Fruit fly (Drosophila melanogaster) whole organism, embryonic: ENCODE measurements around the gene Cyp310a1.

Experiments
- Abd-B ChIP-seq: fragments of 200-800 bp; sonication (Bioruptor generic); optimal IDR thresholded peaks from 2 replicates; lab custom pipeline; 2018; ENCODE audit warnings: missing biosample characterization, mild to moderate bottlenecking, missing genetic modification characterization, moderate library complexity
- CG10462 ChIP-seq: fragments of 200-800 bp; sonication (Bioruptor generic); optimal IDR thresholded peaks from 2 replicates; lab custom pipeline; 2016; ENCODE audit warnings: missing biosample characterization, missing genetic modification characterization
- CG12744 ChIP-seq: fragments of 200-800 bp; sonication (Bioruptor generic); optimal IDR thresholded peaks from 2 replicates; lab custom pipeline; 2016; ENCODE audit warnings: missing biosample characterization, missing genetic modification characterization
- CG13775 ChIP-seq: fragments of 200-800 bp; sonication (Bioruptor generic); optimal IDR thresholded peaks from 3 replicates; lab custom pipeline; 2017; ENCODE audit warnings: missing biosample characterization, mild to moderate bottlenecking, missing genetic modification characterization
- CG14965 ChIP-seq: fragments of 200-800 bp; sonication (Bioruptor generic); optimal IDR thresholded peaks from 2 replicates; lab custom pipeline; 2016; ENCODE audit warnings: missing biosample characterization, missing genetic modification characterization, borderline replicate concordance
- CG1602 ChIP-seq: fragments of 200-800 bp; sonication (Bioruptor generic); optimal IDR thresholded peaks from 3 replicates; lab custom pipeline; 2016; ENCODE audit warnings: missing biosample characterization, missing genetic modification characterization
- CG1647 ChIP-seq: fragments of 200-800 bp; sonication (Bioruptor generic); optimal IDR thresholded peaks from 3 replicates; lab custom pipeline; 2016; ENCODE audit warnings: missing biosample characterization, missing genetic modification characterization
- CG18764 ChIP-seq: fragments of 200-800 bp; sonication (Bioruptor generic); optimal IDR thresholded peaks from 3 replicates; lab custom pipeline; 2016; ENCODE audit warnings: missing biosample characterization, missing genetic modification characterization
- CG2120 ChIP-seq: fragments of 200-800 bp; sonication (Bioruptor generic); optimal IDR thresholded peaks from 3 replicates; lab custom pipeline; 2016; ENCODE audit warnings: missing biosample characterization, missing genetic modification characterization
- CG2889 ChIP-seq: fragments of 200-800 bp; sonication (Bioruptor generic); IDR thresholded peaks from 3 replicates; pipeline ENCODE4 v1.3.6; 2022; ENCODE audit warnings: missing biosample characterization, missing genetic modification characterization
- CG31441 ChIP-seq: fragments of 200-800 bp; sonication (Bioruptor generic); IDR thresholded peaks from 2 replicates; pipeline ENCODE4 v1.3.6; 2022; ENCODE audit warnings: missing biosample characterization, missing genetic modification characterization
- CG32772 ChIP-seq: fragments of 200-800 bp; sonication (Bioruptor generic); IDR thresholded peaks from 2 replicates; pipeline ENCODE4 v1.3.6; 2022; ENCODE audit warnings: missing biosample characterization, missing genetic modification characterization
- CG34422 ChIP-seq: fragments of 200-800 bp; sonication (Bioruptor generic); IDR thresholded peaks from 3 replicates; pipeline ENCODE4 v1.3.6; 2022; ENCODE audit warnings: missing biosample characterization, missing genetic modification characterization
- CG4282 ChIP-seq: fragments of 200-800 bp; sonication (Bioruptor generic); optimal IDR thresholded peaks from 2 replicates; lab custom pipeline; 2016; ENCODE audit warnings: missing biosample characterization, missing genetic modification characterization
- CG6854 ChIP-seq: fragments of 200-800 bp; sonication (Bioruptor generic); optimal IDR thresholded peaks from 3 replicates; lab custom pipeline; 2017; ENCODE audit warnings: missing biosample characterization, mild to moderate bottlenecking, missing genetic modification characterization
- CG8359 ChIP-seq: fragments of 200-800 bp; sonication (Bioruptor generic); optimal IDR thresholded peaks from 2 replicates; lab custom pipeline; 2017; ENCODE audit warnings: missing biosample characterization, mild to moderate bottlenecking, missing genetic modification characterization, borderline replicate concordance
- CG9727 ChIP-seq: fragments of 200-800 bp; sonication (Bioruptor generic); optimal IDR thresholded peaks from 3 replicates; lab custom pipeline; 2017; ENCODE audit warnings: missing biosample characterization, mild to moderate bottlenecking, missing genetic modification characterization
- D19A ChIP-seq: fragments of 200-800 bp; optimal IDR thresholded peaks from 3 replicates; lab custom pipeline; 2019; ENCODE audit warnings: missing biosample characterization, mild to moderate bottlenecking, missing genetic modification characterization, moderate library complexity
- Dref ChIP-seq: fragments of 200-800 bp; sonication (Bioruptor generic); IDR thresholded peaks from 2 replicates; pipeline ENCODE4 v1.3.6; 2022; ENCODE audit warnings: missing biosample characterization, missing genetic modification characterization
- E2f1 ChIP-seq: fragments of 200-800 bp; sonication (Bioruptor generic); IDR thresholded peaks from 2 replicates; pipeline ENCODE4 v1.3.6; 2022; ENCODE audit warnings: missing biosample characterization, missing genetic modification characterization
- Elba2 ChIP-seq: fragments of 200-800 bp; sonication (Bioruptor generic); optimal IDR thresholded peaks from 3 replicates; lab custom pipeline; 2016; ENCODE audit warnings: missing biosample characterization, missing genetic modification characterization
- GATAe ChIP-seq: fragments of 200-800 bp; sonication (Bioruptor generic); conservative IDR thresholded peaks from 2 replicates; pipeline ENCODE4 v1.3.6; 2022; ENCODE audit warnings: missing biosample characterization, missing genetic modification characterization
- Hey ChIP-seq: fragments of 200-800 bp; sonication (Bioruptor generic); optimal IDR thresholded peaks from 3 replicates; lab custom pipeline; 2018; ENCODE audit warnings: missing biosample characterization, mild to moderate bottlenecking, missing genetic modification characterization
- Hr51 ChIP-seq, 2 experiments: fragments of 200-800 bp; sonication (Bioruptor generic); optimal IDR thresholded peaks; 2 replicates in 1 of 2; 3 replicates in 1 of 2; lab custom pipeline; 2016 to 2018; ENCODE audit warnings: missing biosample characterization in 2 of 2, missing genetic modification characterization in 2 of 2, mild to moderate bottlenecking in 1 of 2, moderate library complexity in 1 of 2
- MESR4 ChIP-seq: fragments of 200-800 bp; sonication (Bioruptor generic); optimal IDR thresholded peaks from 2 replicates; lab custom pipeline; 2018; ENCODE audit warnings: missing biosample characterization, mild to moderate bottlenecking, missing genetic modification characterization, moderate library complexity
- Mad ChIP-seq: fragments of 200-800 bp; sonication (Bioruptor generic); optimal IDR thresholded peaks from 2 replicates; lab custom pipeline; 2016; ENCODE audit warnings: missing biosample characterization, missing genetic modification characterization
- Oli ChIP-seq: fragments of 200-800 bp; sonication (Bioruptor generic); optimal IDR thresholded peaks from 2 replicates; lab custom pipeline; 2018; ENCODE audit warnings: missing biosample characterization, mild to moderate bottlenecking, missing genetic modification characterization, moderate library complexity
- Ravus ChIP-seq: fragments of 200-800 bp; sonication (Bioruptor generic); IDR thresholded peaks from 2 replicates; pipeline ENCODE4 v1.3.6; 2022; ENCODE audit warnings: missing biosample characterization, missing genetic modification characterization
- Sox100B ChIP-seq: fragments of 200-800 bp; sonication (Bioruptor generic); optimal IDR thresholded peaks from 3 replicates; lab custom pipeline; 2018; ENCODE audit warnings: missing biosample characterization, mild to moderate bottlenecking, missing genetic modification characterization
- Vsx1 ChIP-seq: fragments of 200-800 bp; sonication (Bioruptor generic); optimal IDR thresholded peaks from 2 replicates; lab custom pipeline; 2017; ENCODE audit warnings: missing biosample characterization, mild to moderate bottlenecking, missing genetic modification characterization, missing genetic modification reagents
- ac ChIP-seq: fragments of 200-800 bp; sonication (Bioruptor generic); optimal IDR thresholded peaks from 3 replicates; lab custom pipeline; 2017; ENCODE audit warnings: missing biosample characterization, mild to moderate bottlenecking, missing genetic modification characterization
- al ChIP-seq: fragments of 200-800 bp; sonication (Bioruptor generic); IDR thresholded peaks from 2 replicates; pipeline ENCODE4 v1.3.6; 2022; ENCODE audit warnings: missing biosample characterization, missing genetic modification characterization
- aop ChIP-seq: fragments of 200-800 bp; sonication (Bioruptor generic); IDR thresholded peaks from 2 replicates; pipeline ENCODE4 v1.3.6; 2022; ENCODE audit warnings: missing biosample characterization, missing genetic modification characterization
- ara ChIP-seq: fragments of 200-800 bp; sonication (Bioruptor generic); IDR thresholded peaks from 2 replicates; pipeline ENCODE4 v1.3.6; 2022; ENCODE audit warnings: missing biosample characterization, missing genetic modification characterization
- bowl ChIP-seq: fragments of 200-800 bp; sonication (Bioruptor generic); IDR thresholded peaks from 2 replicates; pipeline ENCODE4 v1.3.6; 2022; ENCODE audit warnings: missing biosample characterization, missing genetic modification characterization
- corto ChIP-seq: fragments of 200-800 bp; sonication (Bioruptor generic); optimal IDR thresholded peaks from 2 replicates; lab custom pipeline; 2016; ENCODE audit warnings: missing biosample characterization, mild to moderate bottlenecking, missing genetic modification characterization, moderate library complexity
- dmrt99B ChIP-seq: fragments of 200-800 bp; sonication (Bioruptor generic); optimal IDR thresholded peaks from 2 replicates; lab custom pipeline; 2018; ENCODE audit warnings: missing biosample characterization, mild to moderate bottlenecking, missing genetic modification characterization, moderate library complexity
- ftz-f1 ChIP-seq: fragments of 200-800 bp; sonication (Bioruptor generic); optimal IDR thresholded peaks from 2 replicates; lab custom pipeline; 2016; ENCODE audit warnings: missing biosample characterization, missing genetic modification characterization
- gsb ChIP-seq: fragments of 200-800 bp; sonication (Bioruptor generic); IDR thresholded peaks from 2 replicates; pipeline ENCODE4 v1.3.6; 2022; ENCODE audit warnings: missing biosample characterization, missing genetic modification characterization
- lab ChIP-seq: fragments of 200-800 bp; sonication (Bioruptor generic); optimal IDR thresholded peaks from 3 replicates; lab custom pipeline; 2017; ENCODE audit warnings: missing biosample characterization, missing genetic modification characterization, mild to moderate bottlenecking, moderate library complexity, missing genetic modification reagents
- lmd ChIP-seq: fragments of 200-800 bp; sonication (Bioruptor generic); IDR thresholded peaks from 2 replicates; pipeline ENCODE4 v1.3.6; 2022; ENCODE audit warnings: missing biosample characterization, missing genetic modification characterization
- scrt ChIP-seq: fragments of 200-800 bp; sonication (Bioruptor generic); optimal IDR thresholded peaks from 2 replicates; lab custom pipeline; 2018; ENCODE audit warnings: missing biosample characterization, mild to moderate bottlenecking, missing genetic modification characterization, moderate library complexity
- seq ChIP-seq: fragments of 200-800 bp; sonication (Bioruptor generic); IDR thresholded peaks from 2 replicates; pipeline ENCODE4 v1.3.6; 2022; ENCODE audit warnings: missing biosample characterization, missing genetic modification characterization
- slbo ChIP-seq: fragments of 200-800 bp; sonication (Bioruptor generic); IDR thresholded peaks from 2 replicates; pipeline ENCODE4 v1.3.6; 2022; ENCODE audit warnings: missing biosample characterization, missing genetic modification characterization
- stwl ChIP-seq: fragments of 200-800 bp; sonication (Bioruptor generic); optimal IDR thresholded peaks from 3 replicates; lab custom pipeline; 2018; ENCODE audit warnings: missing biosample characterization, mild to moderate bottlenecking, missing genetic modification characterization, moderate library complexity
- tap ChIP-seq: fragments of 200-800 bp; optimal IDR thresholded peaks from 3 replicates; lab custom pipeline; 2019; ENCODE audit warnings: missing biosample characterization, mild to moderate bottlenecking, missing genetic modification characterization, moderate library complexity
- trh ChIP-seq: fragments of 200-800 bp; sonication (Bioruptor generic); optimal IDR thresholded peaks from 2 replicates; lab custom pipeline; 2016; ENCODE audit warnings: missing biosample characterization, missing genetic modification characterization
- ttk ChIP-seq: fragments of 200-800 bp; sonication (Bioruptor generic); IDR thresholded peaks from 2 replicates; pipeline ENCODE4 v2.1.2; 2022; ENCODE audit warnings: missing biosample characterization, missing genetic modification characterization
- z ChIP-seq: fragments of 200-800 bp; sonication (Bioruptor generic); IDR thresholded peaks from 3 replicates; pipeline ENCODE4 v1.3.6; 2022; ENCODE audit warnings: missing biosample characterization, missing genetic modification characterization

Cyp310a1 gene

dm6 chr2L:18693877-18694723 lies 41.3 kb upstream of the Cyp310a1 start (continued):
- TF ChIP-seq stwl (tag; lab: Kevin White, UChicago) (no peak), GATAe (GFP tag; lab: Robert Waterston, UW) (no peak), E2f1 (GFP tag; lab: Robert Waterston, UW) (peak; percentile 55), Hey (tag; lab: Kevin White, UChicago) (no peak), ttk (GFP tag; lab: Robert Waterston, UW) (no peak), CG6854 (peak; percentile 2), dmrt99B (tag; lab: Kevin White, UChicago) (peak; percentile 46), Abd-B (GFP tag; lab: Kevin White, UChicago) (no peak), MESR4 (GFP tag; lab: Kevin White, UChicago) (peak; percentile 6), slbo (GFP tag; lab: Robert Waterston, UW) (peak; percentile 73), Sox100B (GFP tag; lab: Kevin White, UChicago) (peak; percentile 28), CG1647 (GFP tag; lab: Kevin White, UChicago) (peak; percentile 58), CG9727 (peak; percentile 66), CG4282 (GFP tag; lab: Kevin White, UChicago) (peak; percentile 18), bowl (no peak), Ravus (no peak), lmd (peak; percentile 55), trh (GFP tag; lab: Kevin White, UChicago) (no peak), ac (GFP tag; lab: Kevin White, UChicago) (no peak), tap (tag; lab: Kevin White, UChicago) (no peak), lab (peak; percentile 81), CG2889 (GFP tag; lab: Robert Waterston, UW) (peak; percentile 63; the same call in 1 of the 3 replicates), CG1602 (GFP tag; lab: Kevin White, UChicago) (peak; percentile 39), CG2120 (GFP tag; lab: Kevin White, UChicago) (peak; percentile 65), Dref (no peak), CG13775 (GFP tag; lab: Kevin White, UChicago) (peak; percentile 55), z (GFP tag; lab: Robert Waterston, UW) (no peak), D19A (tag; lab: Kevin White, UChicago) (peak; percentile 90), ara (GFP tag; lab: Robert Waterston, UW) (peak; percentile 64), seq (GFP tag; lab: Robert Waterston, UW) (peak; percentile 55; the same call in 1 of the 2 replicates), CG14965 (GFP tag; lab: Kevin White, UChicago) (no peak), Elba2 (GFP tag; lab: Kevin White, UChicago) (peak; percentile 72), scrt (GFP tag; lab: Kevin White, UChicago) (peak; percentile 40), CG18764 (peak; percentile 63), aop (GFP tag; lab: Robert Waterston, UW) (peak; percentile 35; the same call in 1 of the 2 replicates), CG34422 (GFP tag; lab: Robert Waterston, UW) (peak; percentile 45; the same call in 1 of the 3 replicates), Hr51 (GFP tag; optimal IDR thresholded peaks at IDR 0.05; lab: Kevin White, UChicago) (peak; percentile 27 to 43), Mad (no peak), Vsx1 (GFP tag; lab: Kevin White, UChicago) (no peak), CG31441 (peak; percentile 62; the same call in 1 of the 2 replicates), Oli (tag; lab: Kevin White, UChicago) (peak; percentile 8), corto (GFP tag; lab: Kevin White, UChicago) (no peak), ftz-f1 (GFP tag; lab: Kevin White, UChicago) (peak; percentile 97), CG8359 (GFP tag; lab: Kevin White, UChicago) (no peak), CG12744 (peak; percentile 42), al (GFP tag; lab: Robert Waterston, UW) (peak; percentile 52; the same call in 1 of the 2 replicates), CG10462 (no peak), gsb (0 out of 2 replicates have a peak, but pooled peaks have one; percentile 16), CG32772 (GFP tag; lab: Robert Waterston, UW) (peak; percentile 53)
